Worm (Caenorhabditis elegans): Measurements from ENCODE around the gene K09F6.7.
"Not testable (repeated sequence)": the region's sequence is repeated elsewhere in the genome, so short reads cannot be mapped to it uniquely, and the experiment has no call there.

Gene K09F6.7

ce11 chrII:2254861-2255260 lies 37.1 kb downstream of the K09F6.7 start, which contains the start of gene K09F6.3:
K09F6.3 (plus strand) TSS chrII:2255161.
- TF ChIP-seq unc-98 (GFP tag; IDR thresholded peaks at IDR 0.05); zip-4 (GFP tag; optimal IDR thresholded peaks at IDR 0.05); nhr-71 (tag; optimal IDR thresholded peaks at IDR 0.05): not testable (repeated sequence)

DNA sequence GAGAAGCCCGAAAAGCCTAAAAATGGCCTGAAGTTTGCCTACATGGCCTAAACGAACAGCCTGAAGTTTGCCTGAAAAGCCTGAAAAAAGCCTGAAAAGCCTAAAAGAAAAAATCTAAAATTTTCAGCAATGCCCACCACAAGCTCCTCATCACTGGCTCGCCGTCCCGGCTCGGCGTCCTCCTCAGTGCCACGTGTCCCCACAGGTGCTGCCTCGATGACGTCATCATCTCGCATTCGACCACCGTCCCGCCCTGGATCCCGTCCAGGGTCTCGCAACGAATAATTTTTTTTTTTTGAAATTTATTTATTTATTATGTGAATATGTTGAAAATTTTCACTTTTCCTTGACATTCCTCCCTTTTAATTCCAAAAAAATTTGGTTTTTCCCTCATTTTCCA lies 38.3 kb downstream of the K09F6.7 start:
- no peak for TF ChIP-seq unc-86 (tag; optimal IDR thresholded peaks at IDR 0.05)
- no peak for TF ChIP-seq mab-9 (GFP tag; IDR thresholded peaks at IDR 0.05)
- TF ChIP-seq grh-1 (GFP tag; IDR thresholded peaks at IDR 0.05), result no peak
- no peak for TF ChIP-seq dsc-1 (tag; optimal IDR thresholded peaks at IDR 0.05)
- TF ChIP-seq unc-130 (tag; optimal IDR thresholded peaks at IDR 0.05), result no peak
- TF ChIP-seq lin-15B (tag; optimal IDR thresholded peaks at IDR 0.05), result no peak
- TF ChIP-seq ceh-63 (GFP tag; optimal IDR thresholded peaks at IDR 0.05), result no peak
- TF ChIP-seq pax-3 (tag; optimal IDR thresholded peaks at IDR 0.05), result no peak
- TF ChIP-seq aly-2 (tag; optimal IDR thresholded peaks at IDR 0.05), result no peak
- no peak for TF ChIP-seq jun-1 (tag; optimal IDR thresholded peaks at IDR 0.05)
- TF ChIP-seq nhr-90 (tag; optimal IDR thresholded peaks at IDR 0.05; ENCODE audit: poor library complexity), result no peak
- no peak for TF ChIP-seq nhr-28 (tag; optimal IDR thresholded peaks at IDR 0.05)
- TF ChIP-seq ets-5 (GFP tag; IDR thresholded peaks at IDR 0.05), result no peak
- no peak for TF ChIP-seq unc-62 (GFP tag; optimal IDR thresholded peaks at IDR 0.05)
- no peak for TF ChIP-seq zip-4 (GFP tag; optimal IDR thresholded peaks at IDR 0.05)
- TF ChIP-seq ceh-88 (GFP tag; IDR thresholded peaks at IDR 0.05), result no peak
- TF ChIP-seq mdl-1 (tag; optimal IDR thresholded peaks at IDR 0.05), result no peak
- no peak for TF ChIP-seq nhr-71 (tag; optimal IDR thresholded peaks at IDR 0.05)
- no peak for TF ChIP-seq nhr-84 (tag; optimal IDR thresholded peaks at IDR 0.05)
- no peak for TF ChIP-seq lin-39 (tag; optimal IDR thresholded peaks at IDR 0.05)

ce11 chrII:2251617-2252016 lies 40.3 kb downstream of the K09F6.7 start:
- TF ChIP-seq ceh-8 (GFP tag; optimal IDR thresholded peaks at IDR 0.05) (peak; percentile 8), lir-3 (tag; optimal IDR thresholded peaks at IDR 0.05; ENCODE audit: poor library complexity) (no peak)

DNA sequence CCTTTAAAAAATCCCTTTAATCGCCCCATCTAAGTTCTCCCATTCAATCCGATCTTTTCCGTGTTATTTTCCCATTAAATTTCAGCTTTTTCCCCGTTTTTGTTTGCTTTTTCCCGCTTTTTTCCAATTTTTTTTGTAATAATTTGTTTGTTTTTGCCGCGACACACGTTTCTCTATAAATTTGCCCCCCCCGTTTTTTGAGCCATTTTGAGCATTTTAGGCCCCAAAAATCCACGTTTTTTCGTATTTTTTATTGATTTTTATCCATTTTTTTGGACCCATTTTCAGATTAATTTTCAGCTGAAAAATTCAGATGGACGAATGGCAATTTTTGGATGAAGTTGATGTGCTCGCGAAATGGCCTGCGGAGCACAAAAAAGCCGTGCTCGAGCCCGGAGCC lies 48.6 kb downstream of the K09F6.7 start, which contains the start of gene F54A3.2:
Gene F54A3.2, plus strand, starts transcription at position 301 of the 400 bp plus-strand sequence.
- TF ChIP-seq efl-1 (optimal IDR thresholded peaks at IDR 0.05) (no peak), efl-1 (GFP tag; optimal IDR thresholded peaks at IDR 0.05 in 1 of 2) (peak in 1 of 2 experiments; percentile 54), nhr-85 (tag) (peak; percentile 7), lsy-2 (tag; optimal IDR thresholded peaks at IDR 0.05) (no peak)

All from whole organism, L1 larva.